Fruit fly (Drosophila melanogaster): ENCODE measurements around the gene Gr98b.

Gr98b gene

dm6 chr3R:27580274-27581011 lies 38.1 kb downstream of the Gr98b start:
- TF ChIP-seq ttk (optimal IDR thresholded peaks at IDR 0.05) (no peak), Myc (optimal IDR thresholded peaks at IDR 0.05) (no peak), h (optimal IDR thresholded peaks at IDR 0.05) (no peak), psq (optimal IDR thresholded peaks at IDR 0.05) (no peak)

- TF ChIP-seq insv (optimal IDR thresholded peaks at IDR 0.05) (no peak), Sin3A (optimal IDR thresholded peaks at IDR 0.05) (no peak), psq (optimal IDR thresholded peaks at IDR 0.05) (no peak), Myc (optimal IDR thresholded peaks at IDR 0.05) (no peak), ttk (optimal IDR thresholded peaks at IDR 0.05) (no peak), h (optimal IDR thresholded peaks at IDR 0.05) (no peak)
Observed at dm6 chr3R:27581263-27581868, 39.1 kb downstream of the Gr98b start.

dm6 chr3R:27581890-27582487 lies 39.7 kb downstream of the Gr98b start, which contains the start of gene wdb:
TSS of gene wdb (minus strand) at chr3R:27582241.
- no peak for TF ChIP-seq Myc (optimal IDR thresholded peaks at IDR 0.05)
- TF ChIP-seq psq (optimal IDR thresholded peaks at IDR 0.05) = no peak
- no peak for TF ChIP-seq Sin3A (optimal IDR thresholded peaks at IDR 0.05)
- no peak for TF ChIP-seq h (optimal IDR thresholded peaks at IDR 0.05)
- TF ChIP-seq ttk (optimal IDR thresholded peaks at IDR 0.05) = no peak
- no peak for TF ChIP-seq insv (optimal IDR thresholded peaks at IDR 0.05)

- TF ChIP-seq h (optimal IDR thresholded peaks at IDR 0.05) = no peak
- TF ChIP-seq insv (optimal IDR thresholded peaks at IDR 0.05) = no peak
- no peak for TF ChIP-seq Myc (optimal IDR thresholded peaks at IDR 0.05)
- TF ChIP-seq Sin3A (optimal IDR thresholded peaks at IDR 0.05) = no peak
- no peak for TF ChIP-seq ttk (optimal IDR thresholded peaks at IDR 0.05)
Observed at dm6 chr3R:27582634-27583181, 40.4 kb downstream of the Gr98b start, which contains the start of gene pins. TSS of gene pins (plus strand) at chr3R:27582840.

dm6 chr3R:27593174-27593573 lies 50.9 kb downstream of the Gr98b start:
- no peak for TF ChIP-seq Myc (optimal IDR thresholded peaks at IDR 0.05)
- TF ChIP-seq Sin3A (optimal IDR thresholded peaks at IDR 0.05) = no peak
- TF ChIP-seq ttk (optimal IDR thresholded peaks at IDR 0.05) = no peak

All from Kc167 (cell line).